Worm (Caenorhabditis elegans): ENCODE data around the gene vps-36.

The vps-36 gene

DNA sequence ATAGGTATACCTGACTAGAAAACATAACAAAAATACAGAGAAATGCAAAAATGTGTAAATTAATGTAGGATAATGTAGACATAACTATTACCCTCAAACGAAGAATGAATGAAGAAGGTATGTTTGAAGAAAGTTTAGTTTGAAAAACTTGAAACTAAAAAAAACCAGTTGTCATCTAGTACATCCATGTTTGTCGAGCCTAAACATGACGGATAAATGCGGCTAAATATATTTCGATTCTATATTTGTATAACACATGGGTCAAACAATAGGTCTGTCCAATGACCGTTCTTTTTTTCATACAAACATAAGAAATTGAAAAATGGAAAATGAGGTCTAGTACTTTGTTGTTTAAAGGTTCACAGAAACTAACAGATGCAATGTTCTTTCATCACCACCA, 9.6 kb upstream of the vps-36 start, which contains the start of gene F17C11.22:
TSS of gene F17C11.22 (minus strand) at position 101 of the 400 bp plus-strand sequence.
- TF ChIP-seq ama-1 (optimal IDR thresholded peaks at IDR 0.05) (no peak), zag-1 (tag; optimal IDR thresholded peaks at IDR 0.05) (no peak), mml-1 (tag; optimal IDR thresholded peaks at IDR 0.05) (no peak), nhr-77 (tag; optimal IDR thresholded peaks at IDR 0.05) (no peak)

ce11 chrV:10967594-10968273, 7.3 kb upstream of the vps-36 start:
- TF ChIP-seq ZK546.5 (tag; optimal IDR thresholded peaks at IDR 0.05) (no peak), lin-39 (tag; optimal IDR thresholded peaks at IDR 0.05) (no peak), sea-2 (GFP tag; optimal IDR thresholded peaks at IDR 0.05) (no peak), lin-15B (tag; optimal IDR thresholded peaks at IDR 0.05) (no peak), nhr-43 (tag; optimal IDR thresholded peaks at IDR 0.05; ENCODE audit: poor library complexity, severe bottlenecking) (no peak), skn-1 (tag; optimal IDR thresholded peaks at IDR 0.05) (no peak), nhr-25 (tag; optimal IDR thresholded peaks at IDR 0.05) (no peak), elt-2 (tag; optimal IDR thresholded peaks at IDR 0.05) (peak; percentile 13), snpc-4 (tag; optimal IDR thresholded peaks at IDR 0.05) (no peak)

DNA sequence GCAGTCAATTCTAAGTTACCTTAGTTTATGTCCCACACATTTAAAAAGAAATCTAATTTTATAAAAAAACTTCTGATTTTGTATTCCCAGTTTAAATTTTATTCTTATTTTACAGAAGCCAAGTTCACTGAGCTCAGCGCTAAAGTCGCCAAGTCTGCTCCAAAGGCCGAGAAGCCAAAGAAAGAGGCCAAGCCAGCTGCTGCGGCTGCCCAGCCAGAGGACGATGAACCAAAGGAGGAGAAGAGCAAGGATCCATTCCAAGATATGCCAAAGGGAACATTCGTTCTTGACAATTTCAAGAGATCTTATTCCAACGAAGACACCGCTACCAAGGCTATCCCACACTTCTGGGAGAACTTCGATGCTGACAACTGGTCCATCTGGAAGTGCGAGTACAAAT, 6.4 kb upstream of the vps-36 start:
- no peak for TF ChIP-seq ceh-16 (tag; optimal IDR thresholded peaks at IDR 0.05)
- no peak for TF ChIP-seq fkh-2 (tag; optimal IDR thresholded peaks at IDR 0.05)
- no peak for TF ChIP-seq skn-1 (tag; optimal IDR thresholded peaks at IDR 0.05)
- no peak for TF ChIP-seq nhr-11 (tag; optimal IDR thresholded peaks at IDR 0.05)
- no peak for TF ChIP-seq unc-62 (GFP tag; optimal IDR thresholded peaks at IDR 0.05)
- TF ChIP-seq elt-3 (tag; optimal IDR thresholded peaks at IDR 0.05): no peak
- no peak for TF ChIP-seq mdl-1 (tag; optimal IDR thresholded peaks at IDR 0.05)
- TF ChIP-seq ceh-28 (tag; optimal IDR thresholded peaks at IDR 0.05): no peak

DNA sequence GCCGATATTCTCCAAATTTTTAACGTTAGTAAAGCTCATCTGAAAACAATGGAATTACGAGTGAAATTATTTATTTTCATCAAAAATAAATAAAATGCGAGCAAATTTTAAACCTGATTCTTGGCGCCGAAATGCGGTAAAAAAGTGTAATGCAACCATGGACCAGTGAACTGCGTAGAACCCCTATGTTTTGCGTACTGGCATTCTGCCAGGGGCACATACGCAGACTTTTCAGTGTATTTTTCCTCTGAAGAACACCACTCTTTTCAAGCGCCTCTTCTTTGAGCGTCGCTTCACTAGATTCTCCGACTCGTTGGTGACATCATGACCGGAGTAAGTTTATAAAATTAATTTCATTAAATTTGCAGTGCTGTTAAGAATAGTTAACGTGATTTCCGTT, 5.0 kb upstream of the vps-36 start, which contains the start of the genes ctf-4 and eef-1G:
TSS of gene ctf-4 (minus strand) at position 39 of the 400 bp plus-strand sequence.
TSS of gene eef-1G (plus strand) at position 219 of the 400 bp plus-strand sequence.
- TF ChIP-seq sea-2 (GFP tag; optimal IDR thresholded peaks at IDR 0.05) (no peak), aly-2 (tag; optimal IDR thresholded peaks at IDR 0.05) (no peak), nhr-43 (tag; optimal IDR thresholded peaks at IDR 0.05; ENCODE audit: poor library complexity, severe bottlenecking) (peak; percentile 93), tbx-2 (tag; optimal IDR thresholded peaks at IDR 0.05) (peak; percentile 88), ceh-9 (tag; optimal IDR thresholded peaks at IDR 0.05) (no peak), lin-39 (tag; optimal IDR thresholded peaks at IDR 0.05) (peak; percentile 96), skn-1 (tag; optimal IDR thresholded peaks at IDR 0.05) (peak; percentile 88), pqm-1 (tag; optimal IDR thresholded peaks at IDR 0.05) (peak; percentile 94), egl-5 (tag; optimal IDR thresholded peaks at IDR 0.05) (peak; percentile 97), nfya-1 (tag; optimal IDR thresholded peaks at IDR 0.05; ENCODE audit: insufficient read depth) (peak; percentile 97), nhr-25 (tag; optimal IDR thresholded peaks at IDR 0.05) (peak; percentile 99), jun-1 (tag; optimal IDR thresholded peaks at IDR 0.05) (peak; percentile 90), fkh-2 (tag; optimal IDR thresholded peaks at IDR 0.05) (no peak), ama-1 (optimal IDR thresholded peaks at IDR 0.05) (peak; percentile 61), pha-4 (tag; optimal IDR thresholded peaks at IDR 0.05) (peak; percentile 99), mml-1 (tag; optimal IDR thresholded peaks at IDR 0.05) (no peak), lsy-12 (tag; optimal IDR thresholded peaks at IDR 0.05) (peak; percentile 93), nhr-28 (tag; optimal IDR thresholded peaks at IDR 0.05) (no peak), nhr-12 (tag; optimal IDR thresholded peaks at IDR 0.05) (no peak), ceh-82 (tag; optimal IDR thresholded peaks at IDR 0.05) (peak; percentile 80), R02D3.7 (tag; optimal IDR thresholded peaks at IDR 0.05) (peak; percentile 82), nhr-237 (tag; optimal IDR thresholded peaks at IDR 0.05) (no peak), fkh-10 (GFP tag; optimal IDR thresholded peaks at IDR 0.05) (peak; percentile 62), elt-2 (tag; optimal IDR thresholded peaks at IDR 0.05) (peak; percentile 91), egl-27 (tag; optimal IDR thresholded peaks at IDR 0.05) (peak; percentile 92), eor-1 (tag; optimal IDR thresholded peaks at IDR 0.05) (no peak), nhr-67 (tag; optimal IDR thresholded peaks at IDR 0.05) (peak; percentile 39), elt-3 (tag; optimal IDR thresholded peaks at IDR 0.05) (peak in 1 of 3 experiments; percentile 52), ztf-11 (tag; optimal IDR thresholded peaks at IDR 0.05) (no peak), unc-39 (tag; optimal IDR thresholded peaks at IDR 0.05) (no peak), unc-62 (GFP tag; optimal IDR thresholded peaks at IDR 0.05) (peak; percentile 77), ZK546.5 (tag; optimal IDR thresholded peaks at IDR 0.05) (no peak), nhr-11 (tag; optimal IDR thresholded peaks at IDR 0.05) (peak; percentile 91), fos-1 (tag; optimal IDR thresholded peaks at IDR 0.05) (peak; percentile 72), mdl-1 (tag; optimal IDR thresholded peaks at IDR 0.05) (peak; percentile 3), nhr-76 (tag; optimal IDR thresholded peaks at IDR 0.05) (peak; percentile 26), ceh-16 (tag; optimal IDR thresholded peaks at IDR 0.05) (no peak), zag-1 (tag; optimal IDR thresholded peaks at IDR 0.05) (no peak), snpc-4 (tag; optimal IDR thresholded peaks at IDR 0.05) (peak; percentile 93), nhr-77 (tag; optimal IDR thresholded peaks at IDR 0.05) (peak; percentile 68), ceh-28 (tag; optimal IDR thresholded peaks at IDR 0.05) (peak; percentile 82), hmg-11 (tag; optimal IDR thresholded peaks at IDR 0.05) (no peak), lin-15B (tag; optimal IDR thresholded peaks at IDR 0.05) (peak; percentile 98), ztf-4 (tag; optimal IDR thresholded peaks at IDR 0.05) (peak; percentile 71)

All from whole organism, L3 larva.